Fruit fly (Drosophila melanogaster): ENCODE data around the gene CG34348.

The CG34348 gene

DNA sequence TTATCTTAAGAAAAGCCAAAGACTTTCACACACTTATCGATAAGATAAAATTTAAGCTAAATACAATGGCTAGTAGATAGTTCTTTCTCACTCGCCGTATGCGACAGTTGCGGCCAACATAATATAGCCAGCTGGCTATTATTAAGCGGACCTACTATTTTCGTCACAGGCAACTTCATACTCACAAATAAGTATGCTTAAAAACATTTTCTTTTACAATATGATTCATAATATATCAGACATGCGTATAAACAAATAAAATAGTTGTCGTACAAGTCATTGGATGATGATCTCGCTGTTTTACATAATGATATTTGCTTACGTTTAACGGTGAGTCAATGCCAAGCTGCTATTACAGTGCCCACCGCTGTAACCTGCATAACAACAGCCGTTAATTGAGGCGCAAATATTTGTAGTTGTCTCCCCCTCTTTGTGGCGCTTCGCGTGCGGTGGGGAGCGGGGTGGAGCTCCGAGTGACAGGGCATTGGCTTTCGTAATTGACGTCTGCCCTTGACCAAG, 13.4 kb upstream of the CG34348 start (continued):
- TF ChIP-seq Hr39 (GFP tag; optimal IDR thresholded peaks at IDR 0.05) (peak; percentile 68), CG8119 (GFP tag; IDR thresholded peaks at IDR 0.05) (peak; percentile 84), vri (GFP tag; optimal IDR thresholded peaks at IDR 0.05) (peak; percentile 65), Eip78C (GFP tag) (peak; percentile 95), topi (GFP tag; optimal IDR thresholded peaks at IDR 0.05) (peak; percentile 72), CG15336 (GFP tag; IDR thresholded peaks at IDR 0.05) (peak; percentile 79), spab (GFP tag; optimal IDR thresholded peaks at IDR 0.05) (peak; percentile 51), Lpt (GFP tag; optimal IDR thresholded peaks at IDR 0.05) (peak; percentile 27), CG6163 (GFP tag; IDR thresholded peaks at IDR 0.05) (peak; percentile 72), CG8319 (GFP tag; optimal IDR thresholded peaks at IDR 0.05) (peak; percentile 33), Blimp-1 (GFP tag; optimal IDR thresholded peaks at IDR 0.05) (peak; percentile 65), lz (GFP tag; optimal IDR thresholded peaks at IDR 0.05) (peak; percentile 68), CG10631 (GFP tag; optimal IDR thresholded peaks at IDR 0.05) (peak; percentile 72), acj6 (GFP tag; optimal IDR thresholded peaks at IDR 0.05) (peak; percentile 81), pdm3 (GFP tag; optimal IDR thresholded peaks at IDR 0.05) (peak; percentile 83), OdsH (GFP tag; optimal IDR thresholded peaks at IDR 0.05) (peak; percentile 78), esn (GFP tag; optimal IDR thresholded peaks at IDR 0.05) (peak; percentile 78), CG4318 (GFP tag; optimal IDR thresholded peaks at IDR 0.05) (peak; percentile 69), Sox102F (GFP tag; optimal IDR thresholded peaks at IDR 0.05) (peak; percentile 74), Ets21C (GFP tag; optimal IDR thresholded peaks at IDR 0.05) (peak; percentile 58), CG6808 (GFP tag; optimal IDR thresholded peaks at IDR 0.05) (peak; percentile 76), CG31627 (GFP tag; optimal IDR thresholded peaks at IDR 0.05) (peak; percentile 75), Eip75B (GFP tag; optimal IDR thresholded peaks at IDR 0.05) (peak; percentile 73), CG9139 (GFP tag; optimal IDR thresholded peaks at IDR 0.05) (peak; percentile 63), dac (GFP tag; optimal IDR thresholded peaks at IDR 0.05) (peak; percentile 39), eg (GFP tag; IDR thresholded peaks at IDR 0.05) (peak; percentile 76), CG6792 (GFP tag; optimal IDR thresholded peaks at IDR 0.05) (peak; percentile 72), Hr38 (GFP tag; optimal IDR thresholded peaks at IDR 0.05) (no peak), CG34406 (GFP tag; optimal IDR thresholded peaks at IDR 0.05) (peak; percentile 61), fd59A (GFP tag; optimal IDR thresholded peaks at IDR 0.05) (peak; percentile 72), fkh (GFP tag; optimal IDR thresholded peaks at IDR 0.05) (peak; percentile 97), CG1621 (tag; optimal IDR thresholded peaks at IDR 0.05) (peak; percentile 74), salr (GFP tag; optimal IDR thresholded peaks at IDR 0.05) (peak in 1 of 2 experiments; percentile 54), CG11902 (GFP tag; optimal IDR thresholded peaks at IDR 0.05) (peak; percentile 59), Sox15 (GFP tag; optimal IDR thresholded peaks at IDR 0.05) (peak; percentile 64), Gug (GFP tag; IDR thresholded peaks at IDR 0.05) (peak; percentile 58; the same call in 1 of the 2 replicates), Eip93F (GFP tag; optimal IDR thresholded peaks at IDR 0.05) (no peak), CG3919 (GFP tag; optimal IDR thresholded peaks at IDR 0.05) (peak; percentile 70), Met (GFP tag; optimal IDR thresholded peaks at IDR 0.05) (peak; percentile 75), CG11762 (GFP tag; optimal IDR thresholded peaks at IDR 0.05; ENCODE audit: insufficient read depth) (peak; percentile 67), CG8632 (GFP tag; optimal IDR thresholded peaks at IDR 0.05) (peak; percentile 60), Ets96B (tag; optimal IDR thresholded peaks at IDR 0.05) (peak; percentile 72), Smox (GFP tag; optimal IDR thresholded peaks at IDR 0.05) (peak; percentile 70), svp (GFP tag) (peak; percentile 91)
